Fruit fly (Drosophila melanogaster) whole organism, embryonic: Measurements from ENCODE around the gene CG1764.

Experiments
- CG10565 ChIP-seq: fragments of 200-800 bp; sonication (Bioruptor generic); optimal IDR thresholded peaks from 3 replicates; lab custom pipeline; 2016; ENCODE audit warnings: missing biosample characterization, mild to moderate bottlenecking, missing genetic modification characterization
- CG11456 ChIP-seq: fragments of 200-800 bp; sonication (Bioruptor generic); IDR thresholded peaks from 3 replicates; pipeline ENCODE4 v1.3.6; 2022; ENCODE audit warnings: missing biosample characterization, missing genetic modification characterization
- CG11560 ChIP-seq: fragments of 200-800 bp; sonication (Bioruptor generic); IDR thresholded peaks from 3 replicates; pipeline ENCODE4 v1.3.6; 2022; ENCODE audit warnings: missing biosample characterization, missing genetic modification characterization
- CG12155 ChIP-seq: fragments of 200-800 bp; sonication (Bioruptor generic); optimal IDR thresholded peaks from 3 replicates; lab custom pipeline; 2016; ENCODE audit warnings: missing biosample characterization, missing genetic modification characterization
- CG1233 ChIP-seq: fragments of 200-800 bp; sonication (Bioruptor generic); optimal IDR thresholded peaks from 4 replicates; lab custom pipeline; 2018; ENCODE audit warnings: missing biosample characterization, mild to moderate bottlenecking, missing genetic modification characterization
- CG12744 ChIP-seq: fragments of 200-800 bp; sonication (Bioruptor generic); optimal IDR thresholded peaks from 2 replicates; lab custom pipeline; 2016; ENCODE audit warnings: missing biosample characterization, missing genetic modification characterization
- CG15011 ChIP-seq: fragments of 200-800 bp; sonication (Bioruptor generic); optimal IDR thresholded peaks from 3 replicates; lab custom pipeline; 2018; ENCODE audit warnings: missing biosample characterization, mild to moderate bottlenecking, missing genetic modification characterization
- CG15514 ChIP-seq: fragments of 200-800 bp; sonication (Bioruptor generic); optimal IDR thresholded peaks from 3 replicates; lab custom pipeline; 2017; ENCODE audit warnings: missing biosample characterization, missing genetic modification characterization, mild to moderate bottlenecking, moderate library complexity, missing genetic modification reagents
- CG3407 ChIP-seq: fragments of 200-800 bp; sonication (Bioruptor generic); optimal IDR thresholded peaks from 2 replicates; lab custom pipeline; 2018; ENCODE audit warnings: missing biosample characterization, mild to moderate bottlenecking, missing genetic modification characterization
- CG34422 ChIP-seq: fragments of 200-800 bp; sonication (Bioruptor generic); IDR thresholded peaks from 3 replicates; pipeline ENCODE4 v1.3.6; 2022; ENCODE audit warnings: missing biosample characterization, missing genetic modification characterization
- CG43689 ChIP-seq: fragments of 200-800 bp; sonication (Bioruptor generic); IDR thresholded peaks from 2 replicates; pipeline ENCODE4 v1.3.6; 2022; ENCODE audit warnings: missing biosample characterization, missing genetic modification characterization
- CG4854 ChIP-seq: fragments of 200-800 bp; sonication (Bioruptor generic); optimal IDR thresholded peaks from 2 replicates; lab custom pipeline; 2016; ENCODE audit warnings: missing biosample characterization, missing genetic modification characterization, inconsistent platforms
- CG6683 ChIP-seq: fragments of 200-800 bp; sonication (Bioruptor generic); optimal IDR thresholded peaks from 2 replicates; lab custom pipeline; 2017; ENCODE audit warnings: missing biosample characterization, mild to moderate bottlenecking, missing genetic modification characterization, missing genetic modification reagents
- CG6765 ChIP-seq: fragments of 200-800 bp; sonication (Bioruptor generic); optimal IDR thresholded peaks from 3 replicates; lab custom pipeline; 2017; ENCODE audit warnings: missing biosample characterization, mild to moderate bottlenecking, missing genetic modification characterization
- CG6854 ChIP-seq: fragments of 200-800 bp; sonication (Bioruptor generic); optimal IDR thresholded peaks from 3 replicates; lab custom pipeline; 2017; ENCODE audit warnings: missing biosample characterization, mild to moderate bottlenecking, missing genetic modification characterization
- CG7745 ChIP-seq: fragments of 200-800 bp; sonication (Bioruptor generic); optimal IDR thresholded peaks from 2 replicates; lab custom pipeline; 2018; ENCODE audit warnings: missing biosample characterization, mild to moderate bottlenecking, missing genetic modification characterization, moderate library complexity
- CG8388 ChIP-seq: fragments of 200-800 bp; sonication (Bioruptor generic); optimal IDR thresholded peaks from 2 replicates; lab custom pipeline; 2019; ENCODE audit warnings: missing biosample characterization, mild to moderate bottlenecking, missing genetic modification characterization, moderate library complexity
- CHES-1-like ChIP-seq: fragments of 200-800 bp; sonication (Bioruptor generic); optimal IDR thresholded peaks from 2 replicates; lab custom pipeline; 2016; ENCODE audit warnings: missing biosample characterization, missing genetic modification characterization
- Deaf1 ChIP-seq: fragments of 200-800 bp; optimal IDR thresholded peaks from 3 replicates; lab custom pipeline; 2019; ENCODE audit warnings: missing biosample characterization, mild to moderate bottlenecking, missing genetic modification characterization, moderate library complexity
- E2f1 ChIP-seq: fragments of 200-800 bp; sonication (Bioruptor generic); IDR thresholded peaks from 2 replicates; pipeline ENCODE4 v1.3.6; 2022; ENCODE audit warnings: missing biosample characterization, missing genetic modification characterization
- Gug ChIP-seq: fragments of 200-800 bp; sonication (Bioruptor generic); IDR thresholded peaks from 4 replicates; pipeline ENCODE4 v1.3.6; 2022; ENCODE audit warnings: missing biosample characterization, missing genetic modification characterization
- Hand ChIP-seq: fragments of 200-800 bp; sonication (Bioruptor generic); optimal IDR thresholded peaks from 2 replicates; lab custom pipeline; 2017; ENCODE audit warnings: mild to moderate bottlenecking, missing biosample characterization, missing genetic modification reagents, missing genetic modification characterization
- Hr39 ChIP-seq: fragments of >200 bp; optimal IDR thresholded peaks from 2 replicates; lab custom pipeline; 2017
- Lpt ChIP-seq: fragments of >200 bp; optimal IDR thresholded peaks from 2 replicates; lab custom pipeline; 2018; ENCODE audit warnings: missing biosample characterization, missing genetic modification characterization
- Neu2 ChIP-seq: fragments of 200-800 bp; sonication (Bioruptor generic); optimal IDR thresholded peaks from 3 replicates; lab custom pipeline; 2016; ENCODE audit warnings: missing biosample characterization, missing genetic modification characterization, borderline replicate concordance
- Nf-YB ChIP-seq: fragments of 200-800 bp; sonication (Bioruptor generic); optimal IDR thresholded peaks from 3 replicates; lab custom pipeline; 2019; ENCODE audit warnings: missing biosample characterization, mild to moderate bottlenecking, missing genetic modification characterization, moderate library complexity
- Nf-YC ChIP-seq: fragments of 200-800 bp; optimal IDR thresholded peaks from 3 replicates; lab custom pipeline; 2019; ENCODE audit warnings: missing biosample characterization, mild to moderate bottlenecking, missing genetic modification characterization, moderate library complexity
- Optix ChIP-seq: fragments of 200-800 bp; sonication (Bioruptor generic); IDR thresholded peaks from 3 replicates; pipeline ENCODE4 v1.3.6; 2022; ENCODE audit warnings: missing biosample characterization, missing genetic modification characterization
- Sox100B ChIP-seq: fragments of 200-800 bp; sonication (Bioruptor generic); optimal IDR thresholded peaks from 3 replicates; lab custom pipeline; 2018; ENCODE audit warnings: missing biosample characterization, mild to moderate bottlenecking, missing genetic modification characterization
- Taf1 ChIP-seq: fragments of 200-800 bp; sonication (Bioruptor generic); IDR thresholded peaks from 2 replicates; pipeline ENCODE4 v1.3.6; 2022; ENCODE audit warnings: missing biosample characterization, missing genetic modification characterization
- Tbp ChIP-seq: fragments of >200 bp; optimal IDR thresholded peaks from 2 replicates; lab custom pipeline; 2018; ENCODE audit warnings: missing biosample characterization, missing genetic modification characterization
- cg ChIP-seq: fragments of 200-800 bp; sonication (Bioruptor generic); optimal IDR thresholded peaks from 3 replicates; lab custom pipeline; 2019; ENCODE audit warnings: missing biosample characterization, mild to moderate bottlenecking, missing genetic modification characterization, moderate library complexity
- chif ChIP-seq, 2 experiments: fragments of 200-800 bp; sonication (Bioruptor generic); optimal IDR thresholded peaks; 3 replicates each; lab custom pipeline; 2016; ENCODE audit warnings: missing biosample characterization in 2 of 2, missing genetic modification characterization in 2 of 2
- esg ChIP-seq: fragments of 200-800 bp; sonication (Bioruptor generic); conservative IDR thresholded peaks from 2 replicates; pipeline ENCODE4 v1.3.6; 2022; ENCODE audit warnings: missing biosample characterization, missing genetic modification characterization
- fd102C ChIP-seq: fragments of 200-800 bp; sonication (Bioruptor generic); optimal IDR thresholded peaks from 2 replicates; lab custom pipeline; 2018; ENCODE audit warnings: missing biosample characterization, mild to moderate bottlenecking, missing genetic modification characterization, moderate library complexity
- fd96Cb ChIP-seq: fragments of 200-800 bp; sonication (Bioruptor generic); optimal IDR thresholded peaks from 2 replicates; lab custom pipeline; 2018; ENCODE audit warnings: missing biosample characterization, mild to moderate bottlenecking, missing genetic modification characterization, moderate library complexity
- gem ChIP-seq: fragments of 200-800 bp; sonication (Bioruptor generic); optimal IDR thresholded peaks from 2 replicates; lab custom pipeline; 2019; ENCODE audit warnings: missing biosample characterization, mild to moderate bottlenecking, missing genetic modification characterization, moderate library complexity
- grau ChIP-seq: fragments of 200-800 bp; optimal IDR thresholded peaks from 3 replicates; lab custom pipeline; 2019; ENCODE audit warnings: missing biosample characterization, mild to moderate bottlenecking, missing genetic modification characterization, moderate library complexity
- insv ChIP-seq, 2 experiments: fragments of 200-800 bp; sonication (Bioruptor generic); optimal IDR thresholded peaks; 3 replicates each; lab custom pipeline; 2016 to 2018; ENCODE audit warnings: missing biosample characterization in 2 of 2, missing genetic modification characterization in 2 of 2
- ken ChIP-seq: fragments of 200-800 bp; sonication (Bioruptor generic); IDR thresholded peaks from 3 replicates; pipeline ENCODE4 v1.3.6; 2022; ENCODE audit warnings: missing biosample characterization, missing genetic modification characterization
- knrl ChIP-seq: fragments of 200-800 bp; sonication (Bioruptor generic); IDR thresholded peaks from 3 replicates; pipeline ENCODE4 v1.3.6; 2022; ENCODE audit warnings: missing biosample characterization, missing genetic modification characterization; ENCODE audit not compliant: partially characterized antibody
- lmd ChIP-seq: fragments of 200-800 bp; sonication (Bioruptor generic); IDR thresholded peaks from 2 replicates; pipeline ENCODE4 v1.3.6; 2022; ENCODE audit warnings: missing biosample characterization, missing genetic modification characterization
- phol ChIP-seq: fragments of 200-800 bp; sonication (Bioruptor generic); optimal IDR thresholded peaks from 3 replicates; lab custom pipeline; 2018; ENCODE audit warnings: missing biosample characterization, mild to moderate bottlenecking, missing genetic modification characterization, moderate library complexity
- schlank ChIP-seq: fragments of 200-800 bp; sonication (Bioruptor generic); optimal IDR thresholded peaks from 2 replicates; lab custom pipeline; 2018; ENCODE audit warnings: missing biosample characterization, mild to moderate bottlenecking, missing genetic modification characterization
- slp2 ChIP-seq: fragments of 200-800 bp; sonication (Bioruptor generic); optimal IDR thresholded peaks from 2 replicates; lab custom pipeline; 2016; ENCODE audit warnings: missing biosample characterization, missing genetic modification characterization
- sob ChIP-seq: fragments of 200-800 bp; sonication (Bioruptor generic); IDR thresholded peaks from 2 replicates; pipeline ENCODE4 v1.3.6; 2022; ENCODE audit warnings: missing biosample characterization, missing genetic modification characterization
- sug ChIP-seq: fragments of 200-800 bp; optimal IDR thresholded peaks from 2 replicates; lab custom pipeline; 2019; ENCODE audit warnings: missing biosample characterization, mild to moderate bottlenecking, missing genetic modification characterization, moderate library complexity
- ttk ChIP-seq: fragments of 200-800 bp; sonication (Bioruptor generic); IDR thresholded peaks from 2 replicates; pipeline ENCODE4 v2.1.2; 2022; ENCODE audit warnings: missing biosample characterization, missing genetic modification characterization
- unc-4 ChIP-seq: fragments of 200-800 bp; sonication (Bioruptor generic); IDR thresholded peaks from 2 replicates; pipeline ENCODE4 v1.3.6; 2022; ENCODE audit warnings: missing biosample characterization, missing genetic modification characterization; ENCODE audit not compliant: partially characterized antibody
- usp ChIP-seq: fragments of >200 bp; optimal IDR thresholded peaks from 2 replicates; lab custom pipeline; 2017; ENCODE audit warnings: missing biosample characterization, missing genetic modification characterization
- zfh1 ChIP-seq: fragments of 200-800 bp; sonication (Bioruptor generic); IDR thresholded peaks from 3 replicates; pipeline ENCODE4 v1.3.6; 2022; ENCODE audit warnings: missing biosample characterization, missing genetic modification characterization

Gene CG1764

DNA sequence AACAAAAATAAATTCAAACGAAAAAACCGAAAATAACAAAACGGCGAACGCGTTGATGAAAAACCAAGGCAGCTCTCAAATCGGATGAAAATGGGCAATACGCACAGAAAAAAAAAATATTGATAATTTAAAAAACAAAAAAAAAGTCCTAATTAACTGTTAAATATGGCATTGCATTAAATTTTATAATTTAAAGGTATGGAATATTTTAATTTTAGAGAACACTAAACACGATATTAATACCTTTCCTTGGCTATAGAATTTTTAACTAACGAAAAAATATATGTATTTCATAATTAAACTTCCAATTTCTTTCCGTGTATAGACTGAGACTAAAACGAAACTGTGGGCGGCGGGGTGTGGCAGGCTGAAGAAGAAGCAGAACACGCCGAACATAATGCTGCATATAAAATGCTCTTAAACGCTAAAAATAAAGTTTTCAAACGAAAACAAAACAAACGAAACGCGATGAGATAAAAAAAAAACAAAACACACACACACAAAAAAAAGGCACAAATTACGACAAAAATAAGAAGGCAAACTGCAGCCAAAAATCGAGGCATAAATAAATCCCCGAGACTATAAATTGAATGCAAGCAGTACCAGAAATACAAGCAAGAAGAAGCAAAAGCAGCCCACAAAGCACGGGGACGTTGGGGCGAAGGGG lies 27.7 kb downstream of the CG1764 start (continued):
- TF ChIP-seq schlank (no peak), knrl (GFP tag; lab: Robert Waterston, UW) (no peak), lmd (GFP tag; lab: Robert Waterston, UW) (peak; percentile 64), sug (tag; lab: Kevin White, UChicago) (peak; percentile 42), sob (GFP tag; lab: Robert Waterston, UW) (no peak), fd96Cb (peak; percentile 72), CG4854 (GFP tag; lab: Kevin White, UChicago) (no peak), usp (GFP tag; lab: Kevin White, UChicago) (no peak), Deaf1 (tag; lab: Kevin White, UChicago) (peak; percentile 50), CG34422 (GFP tag; lab: Robert Waterston, UW) (peak; percentile 37; the same call in 1 of the 3 replicates), Sox100B (GFP tag; lab: Kevin White, UChicago) (peak; percentile 76), ken (no peak), CG10565 (GFP tag; lab: Kevin White, UChicago) (no peak), CG1233 (GFP tag; lab: Kevin White, UChicago) (peak; percentile 53), CG11560 (tag; lab: Robert Waterston, UW) (peak; percentile 21; the same call in 1 of the 3 replicates), CG12155 (peak; percentile 25), zfh1 (GFP tag; lab: Robert Waterston, UW) (no peak), CG6683 (GFP tag; lab: Kevin White, UChicago) (no peak), Lpt (no peak), CG6765 (no peak), CHES-1-like (GFP tag; lab: Kevin White, UChicago) (no peak), E2f1 (peak; percentile 70), cg (GFP tag; lab: Kevin White, UChicago) (no peak), Neu2 (GFP tag; lab: Kevin White, UChicago) (no peak), Gug (GFP tag; lab: Robert Waterston, UW) (no peak), slp2 (GFP tag; lab: Kevin White, UChicago) (no peak), CG6854 (GFP tag; lab: Kevin White, UChicago) (peak; percentile 1), grau (tag; lab: Kevin White, UChicago) (peak; percentile 76), Hand (GFP tag; lab: Kevin White, UChicago) (no peak), CG7745 (tag; lab: Kevin White, UChicago) (no peak), Hr39 (lab: Kevin White, UChicago) (no peak), CG3407 (GFP tag; lab: Kevin White, UChicago) (peak; percentile 45), CG11456 (GFP tag; lab: Robert Waterston, UW) (no peak), insv (GFP tag; optimal IDR thresholded peaks at IDR 0.05; lab: Kevin White, UChicago) (no peak), Optix (no peak), esg (peak; percentile 27; the same call in 1 of the 2 replicates), gem (tag; lab: Kevin White, UChicago) (peak; percentile 87), Taf1 (no peak), phol (tag; lab: Kevin White, UChicago) (peak; percentile 81), chif (GFP tag; optimal IDR thresholded peaks at IDR 0.05; lab: Kevin White, UChicago) (no peak), Nf-YC (tag; lab: Kevin White, UChicago) (peak; percentile 60), CG15514 (GFP tag; lab: Kevin White, UChicago) (no peak), fd102C (GFP tag; lab: Kevin White, UChicago) (no peak), CG8388 (GFP tag; lab: Kevin White, UChicago) (peak; percentile 57), ttk (GFP tag; lab: Robert Waterston, UW) (no peak), CG12744 (GFP tag; lab: Kevin White, UChicago) (no peak), unc-4 (GFP tag; lab: Robert Waterston, UW) (no peak), CG15011 (no peak), Nf-YB (GFP tag; lab: Kevin White, UChicago) (peak; percentile 22), Tbp (GFP tag; lab: Kevin White, UChicago) (no peak), CG43689 (GFP tag; lab: Robert Waterston, UW) (no peak)
